Fruit fly (Drosophila melanogaster) whole organism, embryonic: ENCODE data around the gene tai.

Source experiments
- BEAF-32 ChIP-seq: fragments of 200-800 bp; sonication (Bioruptor generic); optimal IDR thresholded peaks from 3 replicates; lab custom pipeline; 2017; ENCODE audit warnings: missing biosample characterization, missing genetic modification characterization, mild to moderate bottlenecking, moderate library complexity, missing genetic modification reagents
- CG1024 ChIP-seq: fragments of 200-800 bp; sonication (Bioruptor generic); IDR thresholded peaks from 2 replicates; pipeline ENCODE4 v1.3.6; 2022; ENCODE audit warnings: missing biosample characterization, missing genetic modification characterization
- CG10959 ChIP-seq: fragments of 200-800 bp; sonication (Bioruptor generic); IDR thresholded peaks from 2 replicates; pipeline ENCODE4 v1.3.6; 2022; ENCODE audit warnings: missing biosample characterization, missing genetic modification characterization
- CG11696 ChIP-seq: fragments of 200-800 bp; sonication (Bioruptor generic); IDR thresholded peaks from 2 replicates; pipeline ENCODE4 v1.3.6; 2022; ENCODE audit warnings: missing biosample characterization, missing genetic modification characterization
- CG11723 ChIP-seq: fragments of 200-800 bp; sonication (Bioruptor generic); optimal IDR thresholded peaks from 2 replicates; lab custom pipeline; 2017; ENCODE audit warnings: missing biosample characterization, mild to moderate bottlenecking, missing genetic modification characterization
- CG13287 ChIP-seq: fragments of 200-800 bp; sonication (Bioruptor generic); IDR thresholded peaks from 2 replicates; pipeline ENCODE4 v1.3.6; 2022; ENCODE audit warnings: missing biosample characterization, missing genetic modification characterization; ENCODE audit not compliant: partially characterized antibody
- CG13424 ChIP-seq: fragments of 200-800 bp; sonication (Bioruptor generic); optimal IDR thresholded peaks from 2 replicates; lab custom pipeline; 2019; ENCODE audit warnings: missing biosample characterization, mild to moderate bottlenecking, missing genetic modification characterization, moderate library complexity
- CG15073 ChIP-seq: fragments of 200-800 bp; sonication (Bioruptor generic); optimal IDR thresholded peaks from 2 replicates; lab custom pipeline; 2016; ENCODE audit warnings: missing biosample characterization, missing genetic modification characterization
- CG1529 ChIP-seq: fragments of 200-800 bp; sonication (Bioruptor generic); optimal IDR thresholded peaks from 3 replicates; lab custom pipeline; 2018; ENCODE audit warnings: missing biosample characterization, missing genetic modification characterization
- CG15696 ChIP-seq: fragments of 200-800 bp; sonication (Bioruptor generic); optimal IDR thresholded peaks from 2 replicates; lab custom pipeline; 2019; ENCODE audit warnings: missing biosample characterization, mild to moderate bottlenecking, missing genetic modification characterization, moderate library complexity
- CG17359 ChIP-seq: fragments of 200-800 bp; sonication (Bioruptor generic); optimal IDR thresholded peaks from 3 replicates; lab custom pipeline; 2018; ENCODE audit warnings: missing biosample characterization, mild to moderate bottlenecking, missing genetic modification characterization, moderate library complexity
- CG17361 ChIP-seq: fragments of 200-800 bp; sonication (Bioruptor generic); IDR thresholded peaks from 3 replicates; pipeline ENCODE4 v1.3.6; 2022; ENCODE audit warnings: missing biosample characterization, missing genetic modification characterization
- CG1792 ChIP-seq: fragments of 200-800 bp; sonication (Bioruptor generic); optimal IDR thresholded peaks from 2 replicates; lab custom pipeline; 2016; ENCODE audit warnings: missing biosample characterization, missing genetic modification characterization
- CG18262 ChIP-seq: fragments of 200-800 bp; optimal IDR thresholded peaks from 3 replicates; lab custom pipeline; 2019; ENCODE audit warnings: missing biosample characterization, mild to moderate bottlenecking, missing genetic modification characterization, moderate library complexity
- CG2129 ChIP-seq: fragments of 200-800 bp; sonication (Bioruptor generic); IDR thresholded peaks from 2 replicates; pipeline ENCODE4 v1.3.6; 2022; ENCODE audit warnings: missing biosample characterization, missing genetic modification characterization; ENCODE audit not compliant: partially characterized antibody
- CG2202 ChIP-seq: fragments of 200-800 bp; sonication (Bioruptor generic); optimal IDR thresholded peaks from 2 replicates; lab custom pipeline; 2018; ENCODE audit warnings: missing biosample characterization, mild to moderate bottlenecking, missing genetic modification characterization
- CG30403 ChIP-seq: fragments of 200-800 bp; sonication (Bioruptor generic); optimal IDR thresholded peaks from 3 replicates; lab custom pipeline; 2016; ENCODE audit warnings: missing biosample characterization, missing genetic modification characterization
- CG32532 ChIP-seq: fragments of 200-800 bp; sonication (Bioruptor generic); IDR thresholded peaks from 2 replicates; pipeline ENCODE4 v1.3.6; 2022; ENCODE audit warnings: missing biosample characterization, missing genetic modification characterization
- CG4360 ChIP-seq: fragments of 200-800 bp; sonication (Bioruptor generic); IDR thresholded peaks from 2 replicates; pipeline ENCODE4 v1.3.6; 2022; ENCODE audit warnings: missing biosample characterization, missing genetic modification characterization
- CG4617 ChIP-seq: fragments of 200-800 bp; sonication (Bioruptor generic); optimal IDR thresholded peaks from 3 replicates; lab custom pipeline; 2016; ENCODE audit warnings: missing biosample characterization, missing genetic modification characterization, borderline replicate concordance
- CG5180 ChIP-seq: fragments of 200-800 bp; sonication (Bioruptor generic); optimal IDR thresholded peaks from 3 replicates; lab custom pipeline; 2017; ENCODE audit warnings: missing biosample characterization, missing genetic modification characterization, mild to moderate bottlenecking, moderate library complexity, missing genetic modification reagents
- CG6683 ChIP-seq: fragments of 200-800 bp; sonication (Bioruptor generic); optimal IDR thresholded peaks from 2 replicates; lab custom pipeline; 2017; ENCODE audit warnings: missing biosample characterization, mild to moderate bottlenecking, missing genetic modification characterization, missing genetic modification reagents
- CG7372 ChIP-seq: fragments of 200-800 bp; sonication (Bioruptor generic); IDR thresholded peaks from 2 replicates; pipeline ENCODE4 v1.3.6; 2022; ENCODE audit warnings: missing biosample characterization, missing genetic modification characterization
- CG7745 ChIP-seq: fragments of 200-800 bp; sonication (Bioruptor generic); optimal IDR thresholded peaks from 2 replicates; lab custom pipeline; 2018; ENCODE audit warnings: missing biosample characterization, mild to moderate bottlenecking, missing genetic modification characterization, moderate library complexity
- CG7987 ChIP-seq: fragments of 200-800 bp; sonication (Bioruptor generic); optimal IDR thresholded peaks from 2 replicates; lab custom pipeline; 2018; ENCODE audit warnings: missing biosample characterization, mild to moderate bottlenecking, missing genetic modification characterization, moderate library complexity
- CG9437 ChIP-seq: fragments of 200-800 bp; sonication (Bioruptor generic); optimal IDR thresholded peaks from 2 replicates; lab custom pipeline; 2018; ENCODE audit warnings: missing biosample characterization, mild to moderate bottlenecking, missing genetic modification characterization
- CG9817 ChIP-seq: fragments of 200-800 bp; sonication (Bioruptor generic); optimal IDR thresholded peaks from 2 replicates; lab custom pipeline; 2018; ENCODE audit warnings: missing biosample characterization, mild to moderate bottlenecking, missing genetic modification characterization, moderate library complexity
- CTCF ChIP-seq: fragments of 200-800 bp; sonication (Bioruptor generic); optimal IDR thresholded peaks from 2 replicates; lab custom pipeline; 2017; ENCODE audit warnings: missing biosample characterization, mild to moderate bottlenecking, missing genetic modification characterization, moderate library complexity
- HLH3B ChIP-seq: fragments of 200-800 bp; sonication (Bioruptor generic); IDR thresholded peaks from 2 replicates; pipeline ENCODE4 v1.3.6; 2022; ENCODE audit warnings: missing biosample characterization, missing genetic modification characterization
- Hr51 ChIP-seq, 2 experiments: fragments of 200-800 bp; sonication (Bioruptor generic); optimal IDR thresholded peaks; 2 replicates in 1 of 2; 3 replicates in 1 of 2; lab custom pipeline; 2016 to 2018; ENCODE audit warnings: missing biosample characterization in 2 of 2, missing genetic modification characterization in 2 of 2, mild to moderate bottlenecking in 1 of 2, moderate library complexity in 1 of 2
- Lim3 ChIP-seq: fragments of 200-800 bp; sonication (Bioruptor generic); IDR thresholded peaks from 2 replicates; pipeline ENCODE4 v1.3.6; 2022; ENCODE audit warnings: missing biosample characterization, missing genetic modification characterization
- Mrtf ChIP-seq: fragments of 200-800 bp; sonication (Bioruptor generic); IDR thresholded peaks from 3 replicates; pipeline ENCODE4 v1.3.6; 2022; ENCODE audit warnings: missing biosample characterization, missing genetic modification characterization
- NC2β ChIP-seq: fragments of 200-800 bp; sonication (Bioruptor generic); optimal IDR thresholded peaks from 2 replicates; lab custom pipeline; 2016; ENCODE audit warnings: missing biosample characterization, missing genetic modification characterization
- Oli ChIP-seq: fragments of 200-800 bp; sonication (Bioruptor generic); optimal IDR thresholded peaks from 2 replicates; lab custom pipeline; 2018; ENCODE audit warnings: missing biosample characterization, mild to moderate bottlenecking, missing genetic modification characterization, moderate library complexity
- Rfx ChIP-seq: fragments of 200-800 bp; sonication (Bioruptor generic); IDR thresholded peaks from 2 replicates; pipeline ENCODE4 v1.3.6; 2022; ENCODE audit warnings: missing biosample characterization, missing genetic modification characterization
- Vsx1 ChIP-seq: fragments of 200-800 bp; sonication (Bioruptor generic); optimal IDR thresholded peaks from 2 replicates; lab custom pipeline; 2017; ENCODE audit warnings: missing biosample characterization, mild to moderate bottlenecking, missing genetic modification characterization, missing genetic modification reagents
- bowl ChIP-seq: fragments of 200-800 bp; sonication (Bioruptor generic); IDR thresholded peaks from 2 replicates; pipeline ENCODE4 v1.3.6; 2022; ENCODE audit warnings: missing biosample characterization, missing genetic modification characterization
- btn ChIP-seq: fragments of 200-800 bp; sonication (Bioruptor generic); optimal IDR thresholded peaks from 2 replicates; lab custom pipeline; 2016; ENCODE audit warnings: missing biosample characterization, missing genetic modification characterization
- cad ChIP-seq: fragments of >200 bp; optimal IDR thresholded peaks from 2 replicates; lab custom pipeline; 2017; ENCODE audit warnings: missing biosample characterization, missing genetic modification characterization
- cg ChIP-seq: fragments of 200-800 bp; sonication (Bioruptor generic); optimal IDR thresholded peaks from 3 replicates; lab custom pipeline; 2019; ENCODE audit warnings: missing biosample characterization, mild to moderate bottlenecking, missing genetic modification characterization, moderate library complexity
- crp ChIP-seq, 2 experiments: fragments of 200-800 bp; sonication (Bioruptor generic); optimal IDR thresholded peaks; 2 replicates in 1 of 2; 3 replicates in 1 of 2; lab custom pipeline; 2017; ENCODE audit warnings: missing biosample characterization in 2 of 2, missing genetic modification characterization in 2 of 2, mild to moderate bottlenecking in 1 of 2, moderate library complexity in 1 of 2
- emc ChIP-seq: fragments of 200-800 bp; sonication (Bioruptor generic); optimal IDR thresholded peaks from 2 replicates; lab custom pipeline; 2016; ENCODE audit warnings: missing biosample characterization, missing genetic modification characterization
- fd102C ChIP-seq: fragments of 200-800 bp; sonication (Bioruptor generic); optimal IDR thresholded peaks from 2 replicates; lab custom pipeline; 2018; ENCODE audit warnings: missing biosample characterization, mild to moderate bottlenecking, missing genetic modification characterization, moderate library complexity
- hth ChIP-seq: fragments of >200 bp; optimal IDR thresholded peaks from 2 replicates; lab custom pipeline; 2017; ENCODE audit warnings: inconsistent platforms
- klu ChIP-seq: fragments of 200-800 bp; sonication (Bioruptor generic); IDR thresholded peaks from 2 replicates; pipeline ENCODE4 v1.3.6; 2022; ENCODE audit warnings: missing biosample characterization, missing genetic modification characterization
- luna ChIP-seq: fragments of 200-800 bp; sonication (Bioruptor generic); optimal IDR thresholded peaks from 2 replicates; lab custom pipeline; 2016; ENCODE audit warnings: missing biosample characterization, missing genetic modification characterization
- odd ChIP-seq: fragments of 200-800 bp; sonication (Bioruptor generic); optimal IDR thresholded peaks from 2 replicates; lab custom pipeline; 2017; ENCODE audit warnings: missing biosample characterization, mild to moderate bottlenecking, missing genetic modification characterization
- peb ChIP-seq: fragments of 200-800 bp; sonication (Bioruptor generic); IDR thresholded peaks from 2 replicates; pipeline ENCODE4 v1.3.6; 2022; ENCODE audit warnings: missing biosample characterization, missing genetic modification characterization
- rib ChIP-seq: fragments of 200-800 bp; sonication (Bioruptor generic); IDR thresholded peaks from 2 replicates; pipeline ENCODE4 v1.3.6; 2022; ENCODE audit warnings: missing biosample characterization, missing genetic modification characterization
- sens ChIP-seq: fragments of 200-800 bp; sonication (Bioruptor generic); peaks from one replicate; lab custom pipeline; 2016; ENCODE audit warnings: missing biosample characterization, missing genetic modification characterization
- so ChIP-seq: fragments of 200-800 bp; sonication (Bioruptor generic); IDR thresholded peaks from 3 replicates; pipeline ENCODE4 v1.3.6; 2022; ENCODE audit warnings: missing biosample characterization, missing genetic modification characterization
- ttk ChIP-seq: fragments of 200-800 bp; sonication (Bioruptor generic); IDR thresholded peaks from 2 replicates; pipeline ENCODE4 v2.1.2; 2022; ENCODE audit warnings: missing biosample characterization, missing genetic modification characterization

tai gene

DNA sequence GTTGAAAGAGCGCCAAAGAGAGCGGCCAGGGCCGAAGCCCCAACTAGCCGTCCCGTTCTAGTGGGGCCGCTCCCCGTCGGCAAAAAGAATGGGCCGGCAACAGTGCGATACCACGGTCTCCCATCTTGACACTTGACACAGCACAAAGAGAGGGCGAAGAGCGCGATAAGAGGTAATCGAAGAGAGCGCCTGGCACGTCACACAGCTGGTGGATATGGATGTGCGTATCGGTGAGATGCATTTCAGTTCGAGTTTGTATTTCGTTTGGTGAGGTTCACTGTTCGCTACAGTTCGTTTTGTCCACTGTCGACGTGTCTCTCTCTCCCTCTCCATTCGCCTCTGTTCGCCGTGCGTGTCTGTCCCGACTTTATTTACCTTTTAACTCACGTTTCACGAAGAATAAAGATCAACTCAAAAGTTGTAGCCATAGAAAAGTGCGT, 9.6 kb downstream of the tai start (continued):
- TF ChIP-seq CG4360 (GFP tag; lab: Robert Waterston, UW) (peak; percentile 35; the same call in 1 of the 2 replicates), CG32532 (GFP tag; lab: Robert Waterston, UW) (peak; percentile 70), ttk (GFP tag; lab: Robert Waterston, UW) (no peak), CG13287 (GFP tag; lab: Robert Waterston, UW) (peak; percentile 60; the same call in 1 of the 2 replicates), CG7745 (no peak), CTCF (peak; percentile 34), odd (peak; percentile 19), hth (lab: Kevin White, UChicago) (no peak), CG6683 (GFP tag; lab: Kevin White, UChicago) (no peak), CG2129 (GFP tag; lab: Robert Waterston, UW) (no peak), HLH3B (GFP tag; lab: Robert Waterston, UW) (peak; percentile 27; the same call in 1 of the 2 replicates), klu (GFP tag; lab: Robert Waterston, UW) (no peak), CG1529 (GFP tag; lab: Kevin White, UChicago) (no peak), Mrtf (GFP tag; lab: Robert Waterston, UW) (no peak), CG7372 (no peak), CG9437 (GFP tag; lab: Kevin White, UChicago) (no peak), sens (peak; percentile 75), CG15073 (GFP tag; lab: Kevin White, UChicago) (no peak), NC2β (GFP tag; lab: Kevin White, UChicago) (no peak), cad (no peak), CG4617 (GFP tag; lab: Kevin White, UChicago) (no peak), CG13424 (peak; percentile 2), CG9817 (tag; lab: Kevin White, UChicago) (no peak), CG11696 (GFP tag; lab: Robert Waterston, UW) (peak; percentile 73), CG2202 (tag; lab: Kevin White, UChicago) (no peak), CG18262 (tag; lab: Kevin White, UChicago) (peak; percentile 6), Rfx (GFP tag; lab: Robert Waterston, UW) (peak; percentile 59), CG10959 (no peak), crp (GFP tag; optimal IDR thresholded peaks at IDR 0.05; lab: Kevin White, UChicago) (peak in 1 of 2 experiments; percentile 37), CG15696 (tag; lab: Kevin White, UChicago) (no peak), CG1792 (GFP tag; lab: Kevin White, UChicago) (no peak), bowl (GFP tag; lab: Robert Waterston, UW) (peak; percentile 54; the same call in 1 of the 2 replicates), Lim3 (GFP tag; lab: Robert Waterston, UW) (no peak), cg (GFP tag; lab: Kevin White, UChicago) (peak; percentile 85), Oli (tag; lab: Kevin White, UChicago) (no peak), Vsx1 (GFP tag; lab: Kevin White, UChicago) (no peak), Hr51 (GFP tag; optimal IDR thresholded peaks at IDR 0.05; lab: Kevin White, UChicago) (peak; percentile 8 to 52), peb (GFP tag; lab: Robert Waterston, UW) (0 out of 2 replicates have a peak, but pooled peaks have one; percentile 33), CG11723 (GFP tag; lab: Kevin White, UChicago) (no peak), CG1024 (no peak), CG7987 (GFP tag; lab: Kevin White, UChicago) (peak; percentile 37), BEAF-32 (GFP tag; lab: Kevin White, UChicago) (no peak), CG17361 (GFP tag; lab: Robert Waterston, UW) (no peak), fd102C (GFP tag; lab: Kevin White, UChicago) (no peak), luna (GFP tag; lab: Kevin White, UChicago) (no peak), rib (GFP tag; lab: Robert Waterston, UW) (no peak; the same call in 1 of the 2 replicates), emc (no peak), so (GFP tag; lab: Robert Waterston, UW) (peak; percentile 66; the same call in 2 of the 3 replicates), CG5180 (GFP tag; lab: Kevin White, UChicago) (no peak), CG17359 (tag; lab: Kevin White, UChicago) (peak; percentile 6), btn (GFP tag; lab: Kevin White, UChicago) (no peak), CG30403 (GFP tag; lab: Kevin White, UChicago) (no peak)
